Worm (Caenorhabditis elegans): ENCODE data around the gene C56E10.3.

DNA sequence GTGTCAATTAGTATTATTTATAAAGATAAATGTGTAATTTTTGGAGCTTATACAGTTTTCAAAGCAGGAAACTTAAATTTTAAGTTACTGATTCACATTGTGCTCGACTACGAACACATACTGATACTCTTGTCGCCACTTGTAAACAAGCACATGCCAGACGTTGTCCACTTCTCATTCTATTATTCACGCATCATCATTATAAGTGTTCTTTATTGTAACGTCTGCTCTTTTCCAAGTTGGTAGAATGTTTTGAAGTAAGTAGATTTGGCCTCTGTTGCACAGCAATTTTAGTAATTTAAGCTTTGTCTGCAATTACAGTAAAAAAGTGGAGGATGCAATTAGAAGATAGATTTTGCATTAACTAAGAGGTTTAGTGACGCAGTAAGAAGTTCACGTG lies 47.4 kb downstream of the C56E10.3 start:
- TF ChIP-seq nhr-28 (tag; optimal IDR thresholded peaks at IDR 0.05) = no peak
- no peak for TF ChIP-seq snpc-4 (tag; optimal IDR thresholded peaks at IDR 0.05)
- TF ChIP-seq nhr-12 (tag; optimal IDR thresholded peaks at IDR 0.05) = no peak
- no peak for TF ChIP-seq mls-2 (tag; optimal IDR thresholded peaks at IDR 0.05)
- TF ChIP-seq blmp-1 (tag; optimal IDR thresholded peaks at IDR 0.05) = no peak

Data from whole organism, mixed stage, embryonic.